Worm (Caenorhabditis elegans): ENCODE measurements around the gene gskl-1.

Gene gskl-1

ce11 chrII:10955114-10955513, 7.8 kb downstream of the gskl-1 start:
- TF ChIP-seq ref-2 (tag; optimal IDR thresholded peaks at IDR 0.05), result no peak
- no peak for TF ChIP-seq tbx-2 (tag; optimal IDR thresholded peaks at IDR 0.05)
- TF ChIP-seq pag-3 (tag; optimal IDR thresholded peaks at IDR 0.05; ENCODE audit: borderline replicate concordance), result no peak
- TF ChIP-seq pax-1 (tag; optimal IDR thresholded peaks at IDR 0.05), result no peak
- TF ChIP-seq ceh-14 (tag; optimal IDR thresholded peaks at IDR 0.05), result no peak
- no peak for TF ChIP-seq fkh-6 (tag; optimal IDR thresholded peaks at IDR 0.05)
- TF ChIP-seq hlh-15 (tag; optimal IDR thresholded peaks at IDR 0.05), result no peak
- no peak for TF ChIP-seq lin-11 (tag; optimal IDR thresholded peaks at IDR 0.05)
- TF ChIP-seq ceh-31 (tag; optimal IDR thresholded peaks at IDR 0.05), result no peak
- TF ChIP-seq che-1 (tag; optimal IDR thresholded peaks at IDR 0.05), result no peak
- no peak for TF ChIP-seq rnt-1 (tag; optimal IDR thresholded peaks at IDR 0.05)
- no peak for TF ChIP-seq sox-4 (tag; optimal IDR thresholded peaks at IDR 0.05)
- no peak for TF ChIP-seq tbx-7 (tag; optimal IDR thresholded peaks at IDR 0.05)
- no peak for TF ChIP-seq ceh-24 (tag; optimal IDR thresholded peaks at IDR 0.05)
- TF ChIP-seq C38D4.7 (GFP tag; optimal IDR thresholded peaks at IDR 0.05), result no peak
- TF ChIP-seq syd-9 (tag; optimal IDR thresholded peaks at IDR 0.05), result no peak
- no peak for TF ChIP-seq F13H6.1 (tag; optimal IDR thresholded peaks at IDR 0.05)

ce11 chrII:10956793-10957192, 9.4 kb downstream of the gskl-1 start, which contains the start of gene R03D7.8:
Gene R03D7.8, minus strand, starts transcription at chrII:10956893.
- TF ChIP-seq eyg-1 (tag; optimal IDR thresholded peaks at IDR 0.05) (no peak), tbx-2 (tag; optimal IDR thresholded peaks at IDR 0.05) (no peak), pha-4 (tag; optimal IDR thresholded peaks at IDR 0.05) (no peak), ceh-22 (tag; optimal IDR thresholded peaks at IDR 0.05) (no peak), Y22D7AL.16 (tag; optimal IDR thresholded peaks at IDR 0.05) (no peak), ceh-30 (tag; optimal IDR thresholded peaks at IDR 0.05) (no peak), unc-3 (GFP tag; conservative IDR thresholded peaks at IDR 0.05) (no peak), unc-3 (tag; optimal IDR thresholded peaks at IDR 0.05) (no peak), ref-2 (tag; optimal IDR thresholded peaks at IDR 0.05) (no peak), sox-2 (GFP tag; IDR thresholded peaks at IDR 0.05) (no peak), unc-86 (tag; optimal IDR thresholded peaks at IDR 0.05) (no peak), pag-3 (tag; optimal IDR thresholded peaks at IDR 0.05; ENCODE audit: borderline replicate concordance) (no peak), sdc-2 (tag; optimal IDR thresholded peaks at IDR 0.05) (no peak), F13H6.1 (tag; optimal IDR thresholded peaks at IDR 0.05) (no peak), ceh-9 (tag; optimal IDR thresholded peaks at IDR 0.05) (no peak)

ce11 chrII:10959138-10959537, 11.8 kb downstream of the gskl-1 start:
- TF ChIP-seq lin-11 (tag; optimal IDR thresholded peaks at IDR 0.05), result no peak
- no peak for TF ChIP-seq K09A11.1 (tag; optimal IDR thresholded peaks at IDR 0.05; ENCODE audit: insufficient read depth)
- no peak for TF ChIP-seq sox-2 (GFP tag; IDR thresholded peaks at IDR 0.05)
- TF ChIP-seq unc-42 (tag; optimal IDR thresholded peaks at IDR 0.05), result no peak
- TF ChIP-seq eyg-1 (tag; optimal IDR thresholded peaks at IDR 0.05), result no peak
- no peak for TF ChIP-seq ceh-45 (GFP tag; IDR thresholded peaks at IDR 0.05)
- no peak for TF ChIP-seq ceh-19 (GFP tag; optimal IDR thresholded peaks at IDR 0.05)
- TF ChIP-seq ceh-24 (tag; optimal IDR thresholded peaks at IDR 0.05), result no peak
- TF ChIP-seq fkh-10 (GFP tag; optimal IDR thresholded peaks at IDR 0.05), result no peak
- TF ChIP-seq T23F11.4 (GFP tag; optimal IDR thresholded peaks at IDR 0.05), result no peak
- TF ChIP-seq madf-2 (tag; optimal IDR thresholded peaks at IDR 0.05), result no peak
- no peak for TF ChIP-seq ceh-48 (tag; optimal IDR thresholded peaks at IDR 0.05)
- no peak for TF ChIP-seq syd-9 (tag; optimal IDR thresholded peaks at IDR 0.05)
- TF ChIP-seq ceh-31 (tag; optimal IDR thresholded peaks at IDR 0.05), result no peak
- TF ChIP-seq mec-3 (tag; optimal IDR thresholded peaks at IDR 0.05; ENCODE audit: borderline replicate concordance), result no peak
- no peak for TF ChIP-seq che-1 (tag; optimal IDR thresholded peaks at IDR 0.05)
- TF ChIP-seq pha-2 (tag; optimal IDR thresholded peaks at IDR 0.05), result no peak
- no peak for TF ChIP-seq nhr-11 (tag; optimal IDR thresholded peaks at IDR 0.05)

Measured in whole organism, late embryonic.